Worm (Caenorhabditis elegans): ENCODE measurements around the gene nspg-7.1.

DNA sequence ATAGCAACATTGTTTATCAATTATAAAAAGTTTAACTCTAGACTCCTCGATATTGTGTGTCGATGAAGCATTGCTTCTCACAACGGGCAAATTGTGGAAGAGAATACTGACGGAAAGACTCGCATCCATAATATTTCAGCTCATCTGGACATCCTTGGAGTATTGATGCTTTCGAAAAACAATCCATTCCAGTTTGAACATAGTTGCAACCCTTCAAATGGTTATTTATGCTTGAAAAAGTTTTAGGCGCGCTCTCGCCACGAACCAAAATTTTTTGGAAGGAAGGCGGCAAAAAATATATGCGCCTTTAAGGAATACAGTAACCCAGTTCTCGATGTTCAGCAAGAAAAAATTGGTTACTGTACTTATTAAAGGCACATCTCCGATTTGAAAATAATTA is 8.2 kb downstream of the nspg-7.1 start:
- no peak for TF ChIP-seq ref-1 (GFP tag; conservative IDR thresholded peaks at IDR 0.05)
- no peak for TF ChIP-seq ztf-29 (GFP tag; IDR thresholded peaks at IDR 0.05)
- TF ChIP-seq T22C8.4 (GFP tag; IDR thresholded peaks at IDR 0.05), result no peak
